Fruit fly (Drosophila melanogaster) whole organism, prepupa: Measurements from ENCODE around the gene CG14234.

Experiments
- CG11294 ChIP-seq: fragments of 200-800 bp; sonication (Bioruptor generic); IDR thresholded peaks from 2 replicates; pipeline ENCODE4 v1.3.6; 2022; ENCODE audit warnings: missing biosample characterization, missing genetic modification characterization
- CG15336 ChIP-seq: fragments of 200-800 bp; sonication (Bioruptor generic); IDR thresholded peaks from 2 replicates; pipeline ENCODE4 v1.3.6; 2022; ENCODE audit warnings: missing biosample characterization, missing genetic modification characterization
- CG16779 ChIP-seq: fragments of 200-800 bp; sonication (Bioruptor generic); optimal IDR thresholded peaks from 3 replicates; lab custom pipeline; 2017; ENCODE audit warnings: missing biosample characterization, mild to moderate bottlenecking, missing genetic modification characterization
- dsx ChIP-seq: fragments of 200-800 bp; optimal IDR thresholded peaks from 3 replicates; lab custom pipeline; 2019; ENCODE audit warnings: missing biosample characterization, mild to moderate bottlenecking, missing genetic modification characterization, moderate library complexity; ENCODE audit not compliant: poor library complexity, severe bottlenecking
- svp ChIP-seq: fragments of 200-800 bp; sonication (Bioruptor generic); peaks from one replicate; lab custom pipeline; 2016; ENCODE audit warnings: missing biosample characterization, missing genetic modification characterization

dm6 chrX:19763440-19764002 is 28.2 kb downstream of the CG14234 start:
- TF ChIP-seq CG11294 (GFP tag; lab: Robert Waterston, UW) (no peak), svp (GFP tag; lab: Kevin White, UChicago) (no peak), dsx (no peak), CG16779 (tag; lab: Kevin White, UChicago) (no peak), CG15336 (GFP tag; lab: Robert Waterston, UW) (no peak)
